Fruit fly (Drosophila melanogaster) whole organism, embryonic: ENCODE measurements around the gene Bem46.

Source experiments
- Aef1 ChIP-seq: fragments of 200-800 bp; sonication (Bioruptor generic); IDR thresholded peaks from 3 replicates; pipeline ENCODE4 v1.3.6; 2022; ENCODE audit warnings: missing biosample characterization, missing genetic modification characterization
- B-H2 ChIP-seq: fragments of 200-800 bp; sonication (Bioruptor generic); optimal IDR thresholded peaks from 2 replicates; lab custom pipeline; 2018; ENCODE audit warnings: missing biosample characterization, mild to moderate bottlenecking, missing genetic modification characterization
- Bdp1 ChIP-seq: fragments of 200-800 bp; sonication (Bioruptor generic); optimal IDR thresholded peaks from 3 replicates; lab custom pipeline; 2016; ENCODE audit warnings: missing biosample characterization, missing genetic modification characterization
- CG10366 ChIP-seq: fragments of 200-800 bp; sonication (Bioruptor generic); IDR thresholded peaks from 2 replicates; pipeline ENCODE4 v1.3.6; 2022; ENCODE audit warnings: missing biosample characterization, missing genetic modification characterization
- CG10565 ChIP-seq: fragments of 200-800 bp; sonication (Bioruptor generic); optimal IDR thresholded peaks from 3 replicates; lab custom pipeline; 2016; ENCODE audit warnings: missing biosample characterization, mild to moderate bottlenecking, missing genetic modification characterization
- CG10654 ChIP-seq: fragments of 200-800 bp; sonication (Bioruptor generic); optimal IDR thresholded peaks from 2 replicates; lab custom pipeline; 2016; ENCODE audit warnings: missing biosample characterization, missing genetic modification characterization
- CG10959 ChIP-seq: fragments of 200-800 bp; sonication (Bioruptor generic); IDR thresholded peaks from 2 replicates; pipeline ENCODE4 v1.3.6; 2022; ENCODE audit warnings: missing biosample characterization, missing genetic modification characterization
- CG12236 ChIP-seq: fragments of 200-800 bp; sonication (Bioruptor generic); optimal IDR thresholded peaks from 2 replicates; lab custom pipeline; 2016; ENCODE audit warnings: missing biosample characterization, missing genetic modification characterization
- CG13287 ChIP-seq: fragments of 200-800 bp; sonication (Bioruptor generic); IDR thresholded peaks from 2 replicates; pipeline ENCODE4 v1.3.6; 2022; ENCODE audit warnings: missing biosample characterization, missing genetic modification characterization; ENCODE audit not compliant: partially characterized antibody
- CG16815 ChIP-seq: fragments of 200-800 bp; sonication (Bioruptor generic); optimal IDR thresholded peaks from 3 replicates; lab custom pipeline; 2017; ENCODE audit warnings: missing biosample characterization, mild to moderate bottlenecking, missing genetic modification characterization
- CG18011 ChIP-seq: fragments of 200-800 bp; sonication (Bioruptor generic); optimal IDR thresholded peaks from 2 replicates; lab custom pipeline; 2017; ENCODE audit warnings: missing biosample characterization, missing genetic modification characterization, mild to moderate bottlenecking, moderate library complexity, missing genotype
- CG2199 ChIP-seq: fragments of 200-800 bp; sonication (Bioruptor generic); IDR thresholded peaks from 3 replicates; pipeline ENCODE4 v1.3.6; 2022; ENCODE audit warnings: missing biosample characterization, missing genetic modification characterization
- CG30020 ChIP-seq: fragments of 200-800 bp; optimal IDR thresholded peaks from 2 replicates; lab custom pipeline; 2019; ENCODE audit warnings: missing biosample characterization, mild to moderate bottlenecking, missing genetic modification characterization, moderate library complexity
- CG31365 ChIP-seq: fragments of 200-800 bp; sonication (Bioruptor generic); optimal IDR thresholded peaks from 2 replicates; lab custom pipeline; 2018; ENCODE audit warnings: missing biosample characterization, mild to moderate bottlenecking, missing genetic modification characterization
- CG31441 ChIP-seq: fragments of 200-800 bp; sonication (Bioruptor generic); IDR thresholded peaks from 2 replicates; pipeline ENCODE4 v1.3.6; 2022; ENCODE audit warnings: missing biosample characterization, missing genetic modification characterization
- CG4282 ChIP-seq: fragments of 200-800 bp; sonication (Bioruptor generic); optimal IDR thresholded peaks from 2 replicates; lab custom pipeline; 2016; ENCODE audit warnings: missing biosample characterization, missing genetic modification characterization
- CG4820 ChIP-seq: fragments of 200-800 bp; sonication (Bioruptor generic); optimal IDR thresholded peaks from 3 replicates; lab custom pipeline; 2016; ENCODE audit warnings: missing biosample characterization, missing genetic modification characterization
- CG4854 ChIP-seq: fragments of 200-800 bp; sonication (Bioruptor generic); optimal IDR thresholded peaks from 2 replicates; lab custom pipeline; 2016; ENCODE audit warnings: missing biosample characterization, missing genetic modification characterization, inconsistent platforms
- CG5953 ChIP-seq: fragments of 200-800 bp; sonication (Bioruptor generic); IDR thresholded peaks from 2 replicates; pipeline ENCODE4 v1.3.6; 2022; ENCODE audit warnings: missing biosample characterization, missing genetic modification characterization
- CG6854 ChIP-seq: fragments of 200-800 bp; sonication (Bioruptor generic); optimal IDR thresholded peaks from 3 replicates; lab custom pipeline; 2017; ENCODE audit warnings: missing biosample characterization, mild to moderate bottlenecking, missing genetic modification characterization
- CG7839 ChIP-seq: fragments of 200-800 bp; sonication (Bioruptor generic); optimal IDR thresholded peaks from 3 replicates; lab custom pipeline; 2018; ENCODE audit warnings: missing biosample characterization, mild to moderate bottlenecking, missing genetic modification characterization, moderate library complexity
- CG8290 ChIP-seq, 3 experiments: fragments of 200-800 bp; sonication (Bioruptor generic); optimal IDR thresholded peaks; 2 replicates each; lab custom pipeline; 2016 to 2019; ENCODE audit warnings: missing biosample characterization in 3 of 3, missing genetic modification characterization in 3 of 3, mild to moderate bottlenecking in 2 of 3, moderate library complexity in 1 of 3
- D19A ChIP-seq: fragments of 200-800 bp; optimal IDR thresholded peaks from 3 replicates; lab custom pipeline; 2019; ENCODE audit warnings: missing biosample characterization, mild to moderate bottlenecking, missing genetic modification characterization, moderate library complexity
- Dad ChIP-seq: fragments of 200-800 bp; sonication (Bioruptor generic); optimal IDR thresholded peaks from 3 replicates; lab custom pipeline; 2016; ENCODE audit warnings: missing biosample characterization, missing genetic modification characterization
- E2f1 ChIP-seq: fragments of 200-800 bp; sonication (Bioruptor generic); IDR thresholded peaks from 2 replicates; pipeline ENCODE4 v1.3.6; 2022; ENCODE audit warnings: missing biosample characterization, missing genetic modification characterization
- E2f2 ChIP-seq: fragments of 200-800 bp; sonication (Bioruptor generic); IDR thresholded peaks from 2 replicates; pipeline ENCODE4 v1.3.6; 2022; ENCODE audit warnings: missing biosample characterization, missing genetic modification characterization
- Gsc ChIP-seq: fragments of 200-800 bp; sonication (Bioruptor generic); IDR thresholded peaks from 2 replicates; pipeline ENCODE4 v1.3.6; 2022; ENCODE audit warnings: missing biosample characterization, missing genetic modification characterization
- HLH54F ChIP-seq: fragments of 200-800 bp; sonication (Bioruptor generic); optimal IDR thresholded peaks from 3 replicates; lab custom pipeline; 2016; ENCODE audit warnings: missing biosample characterization, missing genetic modification characterization
- HmgD ChIP-seq: fragments of 200-800 bp; sonication (Bioruptor generic); optimal IDR thresholded peaks from 3 replicates; lab custom pipeline; 2016; ENCODE audit warnings: missing biosample characterization, missing genetic modification characterization
- MBD-R2 ChIP-seq: fragments of 200-800 bp; sonication (Bioruptor generic); IDR thresholded peaks from 2 replicates; pipeline ENCODE4 v1.3.6; 2022; ENCODE audit warnings: missing biosample characterization, missing genetic modification characterization
- NK7.1 ChIP-seq: fragments of 200-800 bp; sonication (Bioruptor generic); optimal IDR thresholded peaks from 3 replicates; lab custom pipeline; 2016; ENCODE audit warnings: missing biosample characterization, missing genetic modification characterization
- PHDP ChIP-seq: fragments of 200-800 bp; sonication (Bioruptor generic); optimal IDR thresholded peaks from 3 replicates; lab custom pipeline; 2018; ENCODE audit warnings: missing biosample characterization, mild to moderate bottlenecking, missing genetic modification characterization, moderate library complexity
- Side ChIP-seq: fragments of 200-800 bp; sonication (Bioruptor generic); optimal IDR thresholded peaks from 2 replicates; lab custom pipeline; 2016; ENCODE audit warnings: missing biosample characterization, missing genetic modification characterization
- Sry-δ ChIP-seq: fragments of 200-800 bp; sonication (Bioruptor generic); optimal IDR thresholded peaks from 2 replicates; lab custom pipeline; 2016; ENCODE audit warnings: missing biosample characterization, missing genetic modification characterization
- ase ChIP-seq: fragments of 200-800 bp; sonication (Bioruptor generic); IDR thresholded peaks from 3 replicates; pipeline ENCODE4 v1.3.6; 2022; ENCODE audit warnings: missing biosample characterization, missing genetic modification characterization
- bcd ChIP-seq: fragments of 200-800 bp; sonication (Bioruptor generic); optimal IDR thresholded peaks from 2 replicates; lab custom pipeline; 2017; ENCODE audit warnings: missing biosample characterization, mild to moderate bottlenecking, missing genetic modification characterization
- chinmo ChIP-seq: fragments of 200-800 bp; sonication (Bioruptor generic); IDR thresholded peaks from 4 replicates; pipeline ENCODE4 v1.3.6; 2022; ENCODE audit warnings: missing biosample characterization, missing genetic modification characterization; ENCODE audit not compliant: partially characterized antibody
- danr ChIP-seq: fragments of 200-800 bp; sonication (Bioruptor generic); IDR thresholded peaks from 2 replicates; pipeline ENCODE4 v1.3.6; 2022; ENCODE audit warnings: missing biosample characterization, missing genetic modification characterization
- dpn ChIP-seq, 2 experiments: fragments of 200-800 bp; sonication (Bioruptor generic); optimal IDR thresholded peaks; 3 replicates each; lab custom pipeline; 2016; ENCODE audit warnings: missing biosample characterization in 2 of 2, missing genetic modification characterization in 2 of 2
- knrl ChIP-seq: fragments of 200-800 bp; sonication (Bioruptor generic); IDR thresholded peaks from 3 replicates; pipeline ENCODE4 v1.3.6; 2022; ENCODE audit warnings: missing biosample characterization, missing genetic modification characterization; ENCODE audit not compliant: partially characterized antibody
- maf-S ChIP-seq: fragments of 200-800 bp; sonication (Bioruptor generic); optimal IDR thresholded peaks from 2 replicates; lab custom pipeline; 2016; ENCODE audit warnings: missing biosample characterization, missing genetic modification characterization
- phol ChIP-seq: fragments of 200-800 bp; sonication (Bioruptor generic); optimal IDR thresholded peaks from 3 replicates; lab custom pipeline; 2018; ENCODE audit warnings: missing biosample characterization, mild to moderate bottlenecking, missing genetic modification characterization, moderate library complexity
- pzg ChIP-seq: fragments of 200-800 bp; sonication (Bioruptor generic); optimal IDR thresholded peaks from 3 replicates; lab custom pipeline; 2018; ENCODE audit warnings: missing biosample characterization, mild to moderate bottlenecking, missing genetic modification characterization, moderate library complexity
- ro ChIP-seq: fragments of 200-800 bp; sonication (Bioruptor generic); IDR thresholded peaks from 2 replicates; pipeline ENCODE4 v1.3.6; 2022; ENCODE audit warnings: missing biosample characterization, missing genetic modification characterization
- salm ChIP-seq: fragments of 200-800 bp; sonication (Bioruptor generic); optimal IDR thresholded peaks from 2 replicates; lab custom pipeline; 2018; ENCODE audit warnings: missing biosample characterization, mild to moderate bottlenecking, missing genetic modification characterization
- shn ChIP-seq: fragments of 200-800 bp; sonication (Bioruptor generic); optimal IDR thresholded peaks from 3 replicates; lab custom pipeline; 2016; ENCODE audit warnings: missing biosample characterization, missing genetic modification characterization
- slou ChIP-seq: fragments of 200-800 bp; sonication (Bioruptor generic); optimal IDR thresholded peaks from 3 replicates; lab custom pipeline; 2016; ENCODE audit warnings: missing biosample characterization, missing genetic modification characterization
- tio ChIP-seq: fragments of 200-800 bp; sonication (Bioruptor generic); optimal IDR thresholded peaks from 2 replicates; lab custom pipeline; 2017; ENCODE audit warnings: missing biosample characterization, missing genetic modification characterization, inconsistent platforms
- vnd ChIP-seq: fragments of 200-800 bp; sonication (Bioruptor generic); IDR thresholded peaks from 3 replicates; pipeline ENCODE4 v1.3.6; 2022; ENCODE audit warnings: missing biosample characterization, missing genetic modification characterization; ENCODE audit not compliant: partially characterized antibody

The Bem46 gene

DNA sequence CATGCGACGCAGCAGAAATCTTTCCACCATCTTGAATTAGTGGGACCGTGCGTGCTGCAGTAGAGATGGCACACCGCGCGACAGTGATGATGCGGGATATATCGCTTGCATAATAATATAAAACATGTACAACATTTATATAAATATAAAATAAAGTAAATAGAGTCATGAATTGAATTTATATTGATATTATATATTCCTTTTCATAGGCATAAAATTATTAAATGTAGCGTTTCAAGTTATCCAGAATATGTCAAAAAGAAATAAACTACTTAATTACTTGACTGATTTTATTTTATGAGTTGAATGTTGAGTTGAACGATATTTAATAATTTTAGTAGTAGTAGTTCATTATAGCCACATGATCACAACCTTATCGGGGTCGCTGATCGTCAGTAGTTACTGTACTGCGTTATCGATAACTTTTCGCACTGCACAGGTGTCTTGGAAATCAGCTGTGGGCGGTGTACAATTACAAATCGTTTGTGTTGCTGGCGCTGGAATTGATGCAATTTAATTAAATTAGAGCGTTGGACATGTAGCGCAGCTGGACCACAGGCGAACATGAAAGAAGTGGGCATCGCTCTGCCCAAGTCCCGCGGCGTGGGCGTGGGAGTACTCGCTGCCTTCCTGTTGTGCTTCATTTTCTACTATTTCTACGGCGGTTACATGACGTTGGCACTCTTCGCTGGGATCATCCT, at the start of gene Bem46, which contains the start of gene Chd1 (continued):
- peak; percentile 85 for TF ChIP-seq CG10654
- TF ChIP-seq E2f1 (GFP tag; lab: Robert Waterston, UW), result peak; percentile 77
- peak; percentile 47 for TF ChIP-seq salm (tag; lab: Kevin White, UChicago)
- TF ChIP-seq pzg, result peak; percentile 39
- TF ChIP-seq CG31365 (tag; lab: Kevin White, UChicago), result no peak
- TF ChIP-seq HmgD (GFP tag; lab: Kevin White, UChicago), result no peak
- no peak for TF ChIP-seq vnd (GFP tag; lab: Robert Waterston, UW)
- 0 out of 4 replicates have a peak, but pooled peaks have one; percentile 40 for TF ChIP-seq chinmo (GFP tag; lab: Robert Waterston, UW)
- peak; percentile 51 for TF ChIP-seq Bdp1
- TF ChIP-seq CG18011 (GFP tag; lab: Kevin White, UChicago), result peak; percentile 69
- no peak for TF ChIP-seq CG13287 (GFP tag; lab: Robert Waterston, UW)
- no peak for TF ChIP-seq tio (GFP tag; lab: Kevin White, UChicago)
- TF ChIP-seq ase, result peak; percentile 80; the same call in 2 of the 3 replicates
- TF ChIP-seq slou (GFP tag; lab: Kevin White, UChicago), result peak; percentile 82
- TF ChIP-seq CG12236 (GFP tag; lab: Kevin White, UChicago), result no peak
- no peak; the same call in 1 of the 2 replicates for TF ChIP-seq CG31441 (GFP tag; lab: Robert Waterston, UW)
- peak; percentile 89 for TF ChIP-seq bcd (GFP tag; lab: Kevin White, UChicago)
- peak; percentile 90 for TF ChIP-seq MBD-R2 (GFP tag; lab: Robert Waterston, UW)
- TF ChIP-seq D19A (tag; lab: Kevin White, UChicago), result no peak
- TF ChIP-seq B-H2 (GFP tag; lab: Kevin White, UChicago), result peak; percentile 89
- TF ChIP-seq HLH54F (GFP tag; lab: Kevin White, UChicago), result peak; percentile 86
- TF ChIP-seq Sry-δ (GFP tag; lab: Kevin White, UChicago), result peak; percentile 54
- peak; percentile 61 for TF ChIP-seq maf-S (GFP tag; lab: Kevin White, UChicago)
- TF ChIP-seq CG30020, result peak; percentile 82
- peak; percentile 82 for TF ChIP-seq PHDP
- no peak for TF ChIP-seq CG4282 (GFP tag; lab: Kevin White, UChicago)
- peak; percentile 75 to 89 for TF ChIP-seq dpn (GFP tag; optimal IDR thresholded peaks at IDR 0.05; lab: Kevin White, UChicago)
- peak; percentile 48 for TF ChIP-seq Dad (GFP tag; lab: Kevin White, UChicago)
- peak; percentile 7; the same call in 1 of the 2 replicates for TF ChIP-seq CG5953
- peak; percentile 55 for TF ChIP-seq CG8290 (GFP tag; optimal IDR thresholded peaks at IDR 0.05; lab: Kevin White, UChicago)
- TF ChIP-seq CG8290 (tag; optimal IDR thresholded peaks at IDR 0.05; lab: Kevin White, UChicago), result no peak
- peak; percentile 41; the same call in 1 of the 2 replicates for TF ChIP-seq E2f2 (GFP tag; lab: Robert Waterston, UW)
- TF ChIP-seq Side (GFP tag; lab: Kevin White, UChicago), result peak; percentile 18
- no peak for TF ChIP-seq CG2199 (GFP tag; lab: Robert Waterston, UW)
- TF ChIP-seq knrl, result 0 out of 3 replicates have a peak, but pooled peaks have one; percentile 23
- TF ChIP-seq NK7.1, result peak; percentile 56
- TF ChIP-seq Gsc (GFP tag; lab: Robert Waterston, UW), result peak; percentile 48; the same call in 1 of the 2 replicates
- peak; percentile 64 for TF ChIP-seq CG4854 (GFP tag; lab: Kevin White, UChicago)
- TF ChIP-seq CG16815 (GFP tag; lab: Kevin White, UChicago), result peak; percentile 90
- no peak for TF ChIP-seq CG6854 (GFP tag; lab: Kevin White, UChicago)
- peak; percentile 74 for TF ChIP-seq shn (GFP tag; lab: Kevin White, UChicago)
- peak; percentile 90 for TF ChIP-seq Aef1 (GFP tag; lab: Robert Waterston, UW)
- peak; percentile 81 for TF ChIP-seq CG4820
- peak; percentile 19 for TF ChIP-seq CG10565 (GFP tag; lab: Kevin White, UChicago)
- peak; percentile 78 for TF ChIP-seq CG10366 (GFP tag; lab: Robert Waterston, UW)
- TF ChIP-seq CG10959 (GFP tag; lab: Robert Waterston, UW), result 0 out of 2 replicates have a peak, but pooled peaks have one; percentile 33
- TF ChIP-seq phol (tag; lab: Kevin White, UChicago), result peak; percentile 100
- TF ChIP-seq danr, result peak; percentile 74; the same call in 1 of the 2 replicates
- peak; percentile 88 for TF ChIP-seq CG7839 (tag; lab: Kevin White, UChicago)
- TF ChIP-seq ro (GFP tag; lab: Robert Waterston, UW), result peak; percentile 74
